Worm (Caenorhabditis elegans) whole organism, L2 larva: ENCODE measurements around the gene srh-24.

ENCODE experiments used
- C34F6.9 ChIP-seq: fragments of 150-350 bp; optimal IDR thresholded peaks from 2 replicates; lab custom pipeline; 2014; ENCODE audit warnings: missing biosample characterization, missing genetic modification characterization
- F13H6.1 ChIP-seq: sonication (generic microtip); optimal IDR thresholded peaks from 2 replicates; lab custom pipeline; 2016; ENCODE audit warnings: missing genetic modification characterization, missing compliant biosample characterization
- R02D3.7 ChIP-seq: fragments of 150-350 bp; optimal IDR thresholded peaks from 2 replicates; lab custom pipeline; 2014; ENCODE audit warnings: missing biosample characterization, missing genetic modification characterization
- Y55F3AM.14 ChIP-seq: fragments of 200-800 bp; sonication (Bioruptor generic); optimal IDR thresholded peaks from 2 replicates; lab custom pipeline; 2018; ENCODE audit warnings: mild to moderate bottlenecking, missing genetic modification characterization, missing compliant biosample characterization
- ama-1 ChIP-seq: fragments of 150-350 bp; optimal IDR thresholded peaks from 2 replicates; lab custom pipeline; 2018; ENCODE audit warnings: inconsistent platforms
- blmp-1 ChIP-seq: sonication (generic microtip); optimal IDR thresholded peaks from 2 replicates; lab custom pipeline; 2017; ENCODE audit warnings: missing genetic modification characterization, mild to moderate bottlenecking, missing compliant biosample characterization, antibody characterized with exemption, moderate library complexity; ENCODE audit not compliant: insufficient read depth
- ceh-16 ChIP-seq: fragments of 150-350 bp; optimal IDR thresholded peaks from 2 replicates; lab custom pipeline; 2014; ENCODE audit warnings: missing biosample characterization, missing genetic modification characterization
- ceh-82 ChIP-seq: fragments of 150-350 bp; optimal IDR thresholded peaks from 2 replicates; lab custom pipeline; 2014; ENCODE audit warnings: missing biosample characterization, missing genetic modification characterization
- crh-2 ChIP-seq: sonication (generic microtip); optimal IDR thresholded peaks from 2 replicates; lab custom pipeline; 2017; ENCODE audit warnings: missing biosample characterization, missing genetic modification characterization
- egl-27 ChIP-seq: sonication (generic microtip); optimal IDR thresholded peaks from 3 replicates; lab custom pipeline; 2017; ENCODE audit warnings: missing biosample characterization, missing genetic modification reagents, missing genetic modification characterization
- elt-3 ChIP-seq: sonication (generic microtip); optimal IDR thresholded peaks from 2 replicates; lab custom pipeline; 2017; ENCODE audit warnings: missing biosample characterization, missing genetic modification characterization
- fos-1 ChIP-seq: fragments of 150-350 bp; optimal IDR thresholded peaks from 2 replicates; lab custom pipeline; 2014; ENCODE audit warnings: missing biosample characterization, missing genetic modification characterization
- lin-13 ChIP-seq: fragments of 150-350 bp; optimal IDR thresholded peaks from 2 replicates; lab custom pipeline; 2014; ENCODE audit warnings: missing biosample characterization, missing genetic modification reagents, missing genetic modification characterization
- lin-39 ChIP-seq: fragments of 150-350 bp; optimal IDR thresholded peaks from 2 replicates; lab custom pipeline; 2014; ENCODE audit warnings: missing biosample characterization, missing genetic modification reagents, missing genetic modification characterization
- lsy-2 ChIP-seq, 2 experiments: fragments of 150-350 bp in 1 of 2; sonication (generic microtip) in 1 of 2; optimal IDR thresholded peaks; 2 replicates each; lab custom pipeline; 2014 to 2017; ENCODE audit warnings: missing biosample characterization in 2 of 2, missing genetic modification characterization in 2 of 2
- mbf-1 ChIP-seq: sonication (generic microtip); optimal IDR thresholded peaks from 2 replicates; lab custom pipeline; 2017; ENCODE audit warnings: missing biosample characterization, missing genetic modification characterization
- mdl-1 ChIP-seq, 2 experiments: fragments of 150-350 bp in 1 of 2; sonication (generic microtip) in 1 of 2; optimal IDR thresholded peaks; 2 replicates each; lab custom pipeline; 2017; ENCODE audit warnings: missing biosample characterization in 2 of 2, missing genetic modification characterization in 2 of 2
- nhr-10 ChIP-seq: sonication (generic microtip); optimal IDR thresholded peaks from 2 replicates; lab custom pipeline; 2017; ENCODE audit warnings: missing biosample characterization, missing genetic modification characterization
- nhr-11 ChIP-seq: fragments of 150-350 bp; optimal IDR thresholded peaks from 2 replicates; lab custom pipeline; 2014; ENCODE audit warnings: missing biosample characterization, missing genetic modification characterization
- nhr-12 ChIP-seq: fragments of 150-350 bp; optimal IDR thresholded peaks from 2 replicates; lab custom pipeline; 2014; ENCODE audit warnings: missing biosample characterization, missing genetic modification characterization
- nhr-129 ChIP-seq: fragments of 150-350 bp; optimal IDR thresholded peaks from 2 replicates; lab custom pipeline; 2014; ENCODE audit warnings: missing biosample characterization, missing genetic modification characterization
- nhr-21 ChIP-seq: fragments of 150-350 bp; optimal IDR thresholded peaks from 2 replicates; lab custom pipeline; 2014; ENCODE audit warnings: missing biosample characterization, missing genetic modification characterization
- nhr-237 ChIP-seq: fragments of 150-350 bp; optimal IDR thresholded peaks from 2 replicates; lab custom pipeline; 2014; ENCODE audit warnings: missing biosample characterization, missing genetic modification characterization
- nhr-25 ChIP-seq: fragments of 150-350 bp; sonication (generic microtip); optimal IDR thresholded peaks from 3 replicates; lab custom pipeline; 2014; ENCODE audit warnings: missing biosample characterization, missing genetic modification characterization
- nhr-6 ChIP-seq: fragments of 150-350 bp; optimal IDR thresholded peaks from 2 replicates; lab custom pipeline; 2014; ENCODE audit warnings: missing biosample characterization, missing genetic modification characterization
- nhr-77 ChIP-seq: fragments of 150-350 bp; optimal IDR thresholded peaks from 2 replicates; lab custom pipeline; 2014; ENCODE audit warnings: missing biosample characterization, missing genetic modification characterization
- peb-1 ChIP-seq: fragments of 150-350 bp; optimal IDR thresholded peaks from 2 replicates; lab custom pipeline; 2014; ENCODE audit warnings: missing biosample characterization, missing genetic modification characterization
- skn-1 ChIP-seq: sonication (generic microtip); optimal IDR thresholded peaks from 2 replicates; lab custom pipeline; 2017; ENCODE audit warnings: missing biosample characterization, missing genetic modification characterization
- snpc-4 ChIP-seq: fragments of 150-350 bp; optimal IDR thresholded peaks from 2 replicates; lab custom pipeline; 2014; ENCODE audit warnings: missing biosample characterization, missing genetic modification characterization
- unc-55 ChIP-seq: fragments of 150-350 bp; sonication (generic microtip); optimal IDR thresholded peaks from 3 replicates; lab custom pipeline; 2014; ENCODE audit warnings: missing biosample characterization, missing genetic modification reagents, missing genetic modification characterization
- unc-62 ChIP-seq: fragments of 150-350 bp; optimal IDR thresholded peaks from 2 replicates; lab custom pipeline; 2014; ENCODE audit warnings: missing biosample characterization, missing genetic modification reagents, missing genetic modification characterization
- zag-1 ChIP-seq: fragments of 150-350 bp; optimal IDR thresholded peaks from 2 replicates; lab custom pipeline; 2014; ENCODE audit warnings: missing biosample characterization, missing genetic modification characterization
- ztf-1 ChIP-seq: fragments of 200-800 bp; sonication (Bioruptor generic); conservative IDR thresholded peaks from 2 replicates; pipeline ENCODE4 v1.3.6; 2022; ENCODE audit warnings: missing genetic modification characterization, missing compliant biosample characterization
- ztf-11 ChIP-seq: sonication (generic microtip); optimal IDR thresholded peaks from 2 replicates; lab custom pipeline; 2017; ENCODE audit warnings: missing biosample characterization, missing genetic modification characterization
- ztf-4 ChIP-seq: fragments of 150-350 bp; optimal IDR thresholded peaks from 2 replicates; lab custom pipeline; 2014; ENCODE audit warnings: missing biosample characterization, missing genetic modification characterization

Gene srh-24

DNA sequence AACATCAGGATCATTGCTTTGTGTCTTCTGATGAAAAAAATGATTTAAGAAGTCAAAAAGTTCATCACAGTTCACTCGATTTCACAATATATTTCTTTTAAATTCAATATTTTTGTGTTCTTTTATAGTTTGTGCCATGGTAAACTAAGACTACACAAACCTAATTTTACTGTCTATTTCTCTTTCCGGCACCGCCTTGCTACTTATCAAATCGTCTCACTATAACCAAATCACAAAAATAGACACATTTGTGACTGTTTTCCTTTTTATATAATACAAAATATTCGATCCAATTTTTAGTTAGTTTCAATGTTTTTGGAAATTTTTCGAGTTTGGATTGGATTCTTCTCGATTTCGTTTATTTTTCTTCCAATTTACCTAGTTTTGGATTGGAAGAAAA, 6.8 kb downstream of the srh-24 start, which contains the start of gene swt-6:
Gene swt-6, plus strand, starts transcription at position 301 of the 400 bp plus-strand sequence.
- TF ChIP-seq skn-1 (no peak), elt-3 (tag; lab: Kevin White, UChicago) (no peak), nhr-6 (tag; lab: Kevin White, UChicago) (no peak), blmp-1 (tag; lab: Kevin White, UChicago) (no peak), zag-1 (tag; lab: Kevin White, UChicago) (no peak), egl-27 (tag; lab: Kevin White, UChicago) (no peak), nhr-77 (tag; lab: Kevin White, UChicago) (no peak), nhr-12 (tag; lab: Kevin White, UChicago) (no peak), ztf-1 (GFP tag; lab: Robert Waterston, UW) (no peak), nhr-237 (tag; lab: Kevin White, UChicago) (no peak), peb-1 (tag; lab: Kevin White, UChicago) (no peak), ztf-11 (tag; lab: Kevin White, UChicago) (no peak), lin-13 (GFP tag; lab: Kevin White, UChicago) (no peak), C34F6.9 (tag; lab: Kevin White, UChicago) (no peak), nhr-21 (tag; lab: Kevin White, UChicago) (no peak)

DNA sequence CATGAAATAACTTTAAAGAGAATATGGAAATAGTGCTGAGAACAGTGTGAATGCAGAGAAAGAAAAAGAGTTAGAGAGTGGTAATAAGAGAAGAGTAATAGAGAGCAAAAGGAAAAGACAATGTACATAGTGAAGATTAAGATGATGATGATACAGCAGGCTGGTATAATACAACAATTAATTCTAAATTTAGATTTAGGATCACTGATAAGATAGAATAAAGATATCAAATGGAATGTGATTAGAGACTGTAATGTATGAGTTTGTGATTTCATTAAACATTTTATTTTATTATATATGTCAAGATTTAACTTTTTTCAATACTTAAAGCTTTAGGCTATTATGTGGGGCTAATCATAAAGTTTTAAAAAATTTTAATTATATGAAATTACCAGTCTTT, 7.6 kb downstream of the srh-24 start, which contains the start of gene R10D12.8:
Gene R10D12.8, minus strand, starts transcription at position 101 of the 400 bp plus-strand sequence.
- TF ChIP-seq Y55F3AM.14 (GFP tag; lab: Kevin White, UChicago) = no peak
- TF ChIP-seq peb-1 (tag; lab: Kevin White, UChicago) = no peak
- no peak for TF ChIP-seq crh-2
- no peak for TF ChIP-seq ceh-82 (tag; lab: Kevin White, UChicago)
- TF ChIP-seq nhr-12 (tag; lab: Kevin White, UChicago) = no peak
- TF ChIP-seq nhr-77 (tag; lab: Kevin White, UChicago) = no peak

DNA sequence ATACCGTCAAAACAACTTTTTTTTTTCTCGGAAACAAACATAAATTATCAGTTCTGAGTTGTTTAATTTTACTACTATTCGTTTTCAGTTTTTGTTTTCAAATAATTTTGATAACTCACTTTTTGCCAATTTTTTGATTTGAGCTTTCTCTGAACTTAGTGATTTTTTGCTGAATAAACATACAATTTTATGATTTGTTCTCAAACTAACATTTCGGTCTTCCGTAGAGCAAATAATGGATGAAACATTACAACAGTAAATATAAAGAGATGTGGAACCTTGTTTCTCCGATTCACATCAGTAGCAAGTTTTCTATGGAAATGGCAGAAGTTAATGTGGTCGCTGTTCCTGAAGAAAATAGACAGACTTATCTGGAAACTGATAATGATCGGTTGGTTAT, 11.1 kb downstream of the srh-24 start, which contains the start of gene R10D12.7:
Gene R10D12.7, plus strand, starts transcription at position 301 of the 400 bp plus-strand sequence.
- TF ChIP-seq unc-62 (GFP tag; lab: Kevin White, UChicago) = no peak
- TF ChIP-seq blmp-1 (tag; lab: Kevin White, UChicago) = no peak
- TF ChIP-seq egl-27 (tag; lab: Kevin White, UChicago) = no peak
- no peak for TF ChIP-seq nhr-25 (tag; lab: Kevin White, UChicago)
- TF ChIP-seq nhr-77 (tag; lab: Kevin White, UChicago) = no peak
- no peak for TF ChIP-seq lin-39 (tag; lab: Kevin White, UChicago)
- no peak for TF ChIP-seq nhr-11 (tag; lab: Kevin White, UChicago)

DNA sequence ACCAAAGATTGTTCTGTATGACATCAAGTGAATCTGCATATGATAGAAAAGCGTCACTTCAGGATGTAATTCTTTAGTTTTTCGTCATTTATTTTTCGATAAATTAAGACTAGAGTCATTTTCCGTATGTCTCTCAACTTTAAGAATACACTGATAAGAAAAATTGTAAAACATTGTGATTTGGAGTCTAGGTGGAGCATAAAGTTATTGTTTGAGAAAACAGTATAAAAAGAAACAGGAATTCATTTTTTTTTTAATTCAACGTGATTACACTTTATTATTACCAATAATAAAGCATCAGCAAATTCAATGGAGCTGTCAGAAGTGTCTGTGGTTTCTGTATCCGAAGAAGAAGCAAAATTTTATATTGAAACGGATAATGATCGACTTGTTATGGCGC, 11.8 kb downstream of the srh-24 start, which contains the start of gene R10D12.6:
Gene R10D12.6, plus strand, starts transcription at position 301 of the 400 bp plus-strand sequence.
- no peak for TF ChIP-seq mbf-1 (tag; lab: Kevin White, UChicago)
- peak; percentile 27 for TF ChIP-seq fos-1 (tag; lab: Kevin White, UChicago)
- TF ChIP-seq elt-3 (tag; lab: Kevin White, UChicago) = no peak
- no peak for TF ChIP-seq nhr-6 (tag; lab: Kevin White, UChicago)
- TF ChIP-seq ztf-11 (tag; lab: Kevin White, UChicago) = no peak
- no peak for TF ChIP-seq nhr-129 (tag; lab: Kevin White, UChicago)

DNA sequence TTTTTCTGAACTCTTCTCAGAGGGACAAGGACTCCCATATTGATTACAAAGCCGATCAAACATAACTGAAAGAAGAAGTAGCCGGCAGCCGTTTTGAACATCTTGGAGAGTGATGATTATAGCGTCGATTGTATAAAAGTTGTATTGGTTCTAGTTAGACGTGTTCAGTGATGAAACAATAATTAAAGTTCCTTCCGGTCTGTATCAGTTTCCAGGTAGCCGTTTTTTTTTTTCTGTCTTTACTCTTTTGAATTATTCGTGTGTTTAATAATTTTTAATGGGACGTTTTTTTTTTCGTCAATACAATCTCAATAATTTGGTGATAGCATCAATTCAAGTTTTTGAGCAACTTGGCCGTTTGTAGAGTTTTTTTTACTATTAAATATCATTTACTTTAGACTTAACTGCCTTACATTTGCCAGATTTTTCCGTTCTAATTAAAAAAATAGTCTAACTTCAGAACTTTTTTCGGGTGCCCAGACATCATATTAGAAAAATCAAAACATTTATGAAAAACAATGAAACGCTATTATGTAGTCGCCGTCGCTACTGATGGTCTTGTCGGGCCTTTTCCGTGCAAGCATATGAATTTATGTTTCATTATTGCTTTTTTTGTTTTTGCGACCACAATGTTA, 14.3 kb downstream of the srh-24 start, which contains the start of the genes srx-10 and clec-226:
Gene srx-10, minus strand, starts transcription at position 101 of the 635 bp plus-strand sequence.
Gene clec-226, plus strand, starts transcription at position 585 of the 635 bp plus-strand sequence.
- no peak for TF ChIP-seq R02D3.7 (tag; lab: Kevin White, UChicago)
- TF ChIP-seq unc-55 (GFP tag; lab: Kevin White, UChicago) = no peak
- TF ChIP-seq ztf-4 = no peak
- no peak for TF ChIP-seq crh-2
- no peak for TF ChIP-seq unc-62 (GFP tag; lab: Kevin White, UChicago)
- TF ChIP-seq ztf-11 (tag; lab: Kevin White, UChicago) = no peak
- no peak for TF ChIP-seq F13H6.1
- no peak for TF ChIP-seq nhr-21 (tag; lab: Kevin White, UChicago)
- TF ChIP-seq snpc-4 (tag; lab: Kevin White, UChicago) = no peak
- TF ChIP-seq lin-13 (GFP tag; lab: Kevin White, UChicago) = no peak
- no peak for TF ChIP-seq nhr-10 (tag; lab: Kevin White, UChicago)
- TF ChIP-seq mbf-1 (tag; lab: Kevin White, UChicago) = no peak
- TF ChIP-seq lin-39 (tag; lab: Kevin White, UChicago) = no peak
- no peak for TF ChIP-seq ceh-82 (tag; lab: Kevin White, UChicago)
- TF ChIP-seq ceh-16 = no peak
- TF ChIP-seq ama-1 (lab: Kevin White, UChicago) = no peak
- no peak for TF ChIP-seq lsy-2 (tag; optimal IDR thresholded peaks at IDR 0.05; lab: Kevin White, UChicago)
- no peak for TF ChIP-seq nhr-25 (tag; lab: Kevin White, UChicago)
- no peak for TF ChIP-seq mdl-1 (tag; optimal IDR thresholded peaks at IDR 0.05; lab: Kevin White, UChicago)
